Worm (Caenorhabditis elegans): ENCODE measurements around the gene srx-24.

srx-24 gene

ce11 chrV:2710192-2710591 lies 39.7 kb downstream of the srx-24 start:
- TF ChIP-seq nhr-85 (tag) = no peak
- no peak for TF ChIP-seq fkh-4 (tag; optimal IDR thresholded peaks at IDR 0.05; ENCODE audit: borderline replicate concordance)
- no peak for TF ChIP-seq unc-30 (tag; optimal IDR thresholded peaks at IDR 0.05)
- TF ChIP-seq snu-23 (GFP tag; optimal IDR thresholded peaks at IDR 0.05) = no peak
- TF ChIP-seq unc-98 (GFP tag; IDR thresholded peaks at IDR 0.05) = no peak
- TF ChIP-seq isw-1 (GFP tag; IDR thresholded peaks at IDR 0.05) = no peak
- TF ChIP-seq elt-2 (tag; optimal IDR thresholded peaks at IDR 0.05) = no peak
- TF ChIP-seq ztf-4 (tag; optimal IDR thresholded peaks at IDR 0.05) = no peak
- TF ChIP-seq blmp-1 (tag; optimal IDR thresholded peaks at IDR 0.05) = no peak
- TF ChIP-seq efl-3 (GFP tag; optimal IDR thresholded peaks at IDR 0.05) = no peak
- no peak for TF ChIP-seq sox-4 (tag; optimal IDR thresholded peaks at IDR 0.05)
- no peak for TF ChIP-seq vab-15 (tag; optimal IDR thresholded peaks at IDR 0.05)
- TF ChIP-seq egl-27 (tag; optimal IDR thresholded peaks at IDR 0.05) = no peak
- no peak for TF ChIP-seq lin-15B (tag; optimal IDR thresholded peaks at IDR 0.05)
- TF ChIP-seq ceh-90 (tag; optimal IDR thresholded peaks at IDR 0.05) = no peak
- no peak for TF ChIP-seq mab-9 (GFP tag; IDR thresholded peaks at IDR 0.05)
- TF ChIP-seq unc-130 (tag; optimal IDR thresholded peaks at IDR 0.05) = no peak
- no peak for TF ChIP-seq irx-1 (tag; optimal IDR thresholded peaks at IDR 0.05)
- TF ChIP-seq grh-1 (GFP tag; IDR thresholded peaks at IDR 0.05) = no peak
- no peak for TF ChIP-seq C04F5.9 (tag; optimal IDR thresholded peaks at IDR 0.05)

ce11 chrV:2706379-2706778 lies 43.5 kb downstream of the srx-24 start:
- TF ChIP-seq ets-5 (GFP tag; IDR thresholded peaks at IDR 0.05) (no peak), efl-1 (optimal IDR thresholded peaks at IDR 0.05) (no peak), efl-1 (GFP tag; optimal IDR thresholded peaks at IDR 0.05 in 1 of 2) (peak in 1 of 2 experiments; percentile 71), hpl-2 (GFP tag; optimal IDR thresholded peaks at IDR 0.05) (no peak), sox-4 (tag; optimal IDR thresholded peaks at IDR 0.05) (no peak)

ce11 chrV:2703299-2703698 lies 46.6 kb downstream of the srx-24 start:
- no peak for TF ChIP-seq ceh-90 (tag; optimal IDR thresholded peaks at IDR 0.05)
- no peak for TF ChIP-seq nhr-84 (tag; optimal IDR thresholded peaks at IDR 0.05)
- no peak for TF ChIP-seq dsc-1 (tag; optimal IDR thresholded peaks at IDR 0.05)

ce11 chrV:2702883-2703282 lies 47.0 kb downstream of the srx-24 start:
- no peak for TF ChIP-seq dsc-1 (tag; optimal IDR thresholded peaks at IDR 0.05)
- no peak for TF ChIP-seq swsn-7 (tag; optimal IDR thresholded peaks at IDR 0.05)

DNA sequence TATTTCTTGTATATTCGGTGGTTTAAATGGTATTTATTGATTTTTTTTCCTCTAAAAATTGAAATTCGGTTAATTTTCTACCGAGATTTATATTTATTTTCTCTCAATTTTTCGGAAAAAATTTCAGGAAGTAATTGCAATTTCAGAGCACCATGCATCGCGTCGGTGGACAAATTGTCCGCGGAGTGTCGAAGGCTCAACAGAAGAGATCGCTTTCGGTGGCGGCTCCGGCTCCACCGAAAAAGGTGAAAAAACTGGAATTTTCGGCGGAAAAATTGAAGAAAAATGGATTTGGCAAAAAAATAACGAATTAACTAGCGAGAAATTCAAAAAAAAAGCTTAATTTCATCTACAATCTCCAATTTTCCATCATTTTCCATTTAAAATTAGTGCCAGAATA lies 51.1 kb downstream of the srx-24 start, which contains the start of gene nuo-5:
Gene nuo-5, plus strand, starts transcription at position 147 of the 400 bp plus-strand sequence.
- TF ChIP-seq Y116A8C.19 (tag; optimal IDR thresholded peaks at IDR 0.05; ENCODE audit: borderline replicate concordance) = no peak
- TF ChIP-seq nhr-71 (tag; optimal IDR thresholded peaks at IDR 0.05) = no peak
- TF ChIP-seq aha-1 (tag; optimal IDR thresholded peaks at IDR 0.05) = no peak
- TF ChIP-seq sox-4 (tag; optimal IDR thresholded peaks at IDR 0.05) = no peak
- TF ChIP-seq lin-13 (GFP tag; optimal IDR thresholded peaks at IDR 0.05) = no peak
- no peak for TF ChIP-seq mef-2 (tag; optimal IDR thresholded peaks at IDR 0.05)
- no peak for TF ChIP-seq snpc-4 (tag; optimal IDR thresholded peaks at IDR 0.05)
- no peak for TF ChIP-seq ama-1 (optimal IDR thresholded peaks at IDR 0.05)
- no peak for TF ChIP-seq blmp-1 (tag; optimal IDR thresholded peaks at IDR 0.05)
- no peak for TF ChIP-seq fos-1 (tag; optimal IDR thresholded peaks at IDR 0.05)
- TF ChIP-seq tlp-1 (tag; optimal IDR thresholded peaks at IDR 0.05) = no peak
- TF ChIP-seq lin-39 (tag; optimal IDR thresholded peaks at IDR 0.05) = no peak
